1 fruit fly cellular context compared by ENCODE assay signal in genomic region chrX:13138887-13139286, dm6.
TF ChIP-seq lines count a peak whose summit lies in the region.

Gene CG32645 (plus strand): TSS chrX:13139199.

TF ChIP-seq in whole organism, embryonic, 481 proteins besides CTCF, POLR2A, EP300 and RAD21 (continued from another document):
- TF ChIP-seq CG7839 (tag; optimal IDR thresholded peaks at IDR 0.05; lab: Kevin White, UChicago) (no peak), Trl (optimal IDR thresholded peaks at IDR 0.05; lab: Kevin White, UChicago) (peak; percentile 41 to 68), Trl (GFP tag; optimal IDR thresholded peaks at IDR 0.05; lab: Kevin White, UChicago) (no peak), sqz (GFP tag; optimal IDR thresholded peaks at IDR 0.05; lab: Kevin White, UChicago) (peak; percentile 80), Fer3 (tag; optimal IDR thresholded peaks at IDR 0.05; lab: Kevin White, UChicago) (no peak), bsh (GFP tag; optimal IDR thresholded peaks at IDR 0.05; lab: Kevin White, UChicago) (peak in 1 of 2 experiments; percentile 5)
